Worm (Caenorhabditis elegans) whole organism, L4/young adult: ENCODE results near the gene K02E2.7.

Experiments used
- W03F9.2 ChIP-seq: fragments of 150-350 bp; optimal IDR thresholded peaks from 2 replicates; lab custom pipeline; 2014; ENCODE audit warnings: missing biosample characterization, missing genetic modification characterization
- dao-5 ChIP-seq: sonication (generic microtip); optimal IDR thresholded peaks from 2 replicates; lab custom pipeline; 2016; ENCODE audit warnings: missing genotype, missing genetic modification characterization, moderate library complexity, missing compliant biosample characterization
- him-1 ChIP-seq: sonication (generic microtip); optimal IDR thresholded peaks from 2 replicates; lab custom pipeline; 2016; ENCODE audit warnings: missing genotype, missing genetic modification reagents, missing genetic modification characterization, missing compliant biosample characterization

Gene K02E2.7

ce11 chrV:20386942-20387341 is at the start of gene K02E2.7:
Gene K02E2.7 (minus strand): TSS chrV:20387042.
- TF ChIP-seq W03F9.2 (tag; lab: Kevin White, UChicago) = no peak
- TF ChIP-seq him-1 (tag; lab: Kevin White, UChicago) = no peak
- no peak for TF ChIP-seq dao-5 (tag; lab: Kevin White, UChicago)

- no peak for TF ChIP-seq him-1 (tag; lab: Kevin White, UChicago)
Measured at ce11 chrV:20425183-20425400, 38.2 kb upstream of the K02E2.7 start, which contains the start of the genes fce-2 and F48F5.8. Gene fce-2 (plus strand): TSS chrV:20425301. Gene F48F5.8 (plus strand): TSS chrV:20425342.

- TF ChIP-seq W03F9.2 (tag; lab: Kevin White, UChicago) (peak; percentile 37), dao-5 (tag; lab: Kevin White, UChicago) (no peak), him-1 (tag; lab: Kevin White, UChicago) (no peak)
Measured at ce11 chrV:20424229-20425182, 37.7 kb upstream of the K02E2.7 start.

- TF ChIP-seq him-1 (tag; lab: Kevin White, UChicago) = no peak
Measured at ce11 chrV:20423428-20423827, 36.6 kb upstream of the K02E2.7 start.

ce11 chrV:20422738-20423137 is 35.9 kb upstream of the K02E2.7 start:
- no peak for TF ChIP-seq dao-5 (tag; lab: Kevin White, UChicago)
- TF ChIP-seq him-1 (tag; lab: Kevin White, UChicago) = no peak
- TF ChIP-seq W03F9.2 (tag; lab: Kevin White, UChicago) = no peak

ce11 chrV:20419643-20420042 is 32.8 kb upstream of the K02E2.7 start:
- TF ChIP-seq W03F9.2 (tag; lab: Kevin White, UChicago) (no peak), him-1 (tag; lab: Kevin White, UChicago) (no peak), dao-5 (tag; lab: Kevin White, UChicago) (no peak)

- TF ChIP-seq dao-5 (tag; lab: Kevin White, UChicago) (no peak), W03F9.2 (tag; lab: Kevin White, UChicago) (no peak), him-1 (tag; lab: Kevin White, UChicago) (no peak)
Measured at ce11 chrV:20418768-20419167, 31.9 kb upstream of the K02E2.7 start.

ce11 chrV:20417809-20418208 is 31.0 kb upstream of the K02E2.7 start:
- TF ChIP-seq him-1 (tag; lab: Kevin White, UChicago) (no peak), W03F9.2 (tag; lab: Kevin White, UChicago) (no peak), dao-5 (tag; lab: Kevin White, UChicago) (no peak)

ce11 chrV:20416790-20417189 is 29.9 kb upstream of the K02E2.7 start:
- TF ChIP-seq W03F9.2 (tag; lab: Kevin White, UChicago) (no peak), dao-5 (tag; lab: Kevin White, UChicago) (no peak), him-1 (tag; lab: Kevin White, UChicago) (no peak)

ce11 chrV:20416335-20416734 is 29.5 kb upstream of the K02E2.7 start:
- TF ChIP-seq him-1 (tag; lab: Kevin White, UChicago) (no peak), dao-5 (tag; lab: Kevin White, UChicago) (no peak), W03F9.2 (tag; lab: Kevin White, UChicago) (no peak)

ce11 chrV:20415415-20415814 is 28.6 kb upstream of the K02E2.7 start:
- TF ChIP-seq him-1 (tag; lab: Kevin White, UChicago) (no peak), W03F9.2 (tag; lab: Kevin White, UChicago) (no peak), dao-5 (tag; lab: Kevin White, UChicago) (no peak)

ce11 chrV:20413936-20414335 is 27.1 kb upstream of the K02E2.7 start:
- TF ChIP-seq him-1 (tag; lab: Kevin White, UChicago) = no peak
- TF ChIP-seq W03F9.2 (tag; lab: Kevin White, UChicago) = no peak
- no peak for TF ChIP-seq dao-5 (tag; lab: Kevin White, UChicago)

- TF ChIP-seq him-1 (tag; lab: Kevin White, UChicago) = no peak
Measured at ce11 chrV:20413426-20413825, 26.6 kb upstream of the K02E2.7 start.

ce11 chrV:20412225-20412624 is 25.4 kb upstream of the K02E2.7 start:
- TF ChIP-seq W03F9.2 (tag; lab: Kevin White, UChicago) (no peak), dao-5 (tag; lab: Kevin White, UChicago) (no peak), him-1 (tag; lab: Kevin White, UChicago) (no peak)
